Worm (Caenorhabditis elegans): Measurements from ENCODE around the gene F17E9.5.

DNA sequence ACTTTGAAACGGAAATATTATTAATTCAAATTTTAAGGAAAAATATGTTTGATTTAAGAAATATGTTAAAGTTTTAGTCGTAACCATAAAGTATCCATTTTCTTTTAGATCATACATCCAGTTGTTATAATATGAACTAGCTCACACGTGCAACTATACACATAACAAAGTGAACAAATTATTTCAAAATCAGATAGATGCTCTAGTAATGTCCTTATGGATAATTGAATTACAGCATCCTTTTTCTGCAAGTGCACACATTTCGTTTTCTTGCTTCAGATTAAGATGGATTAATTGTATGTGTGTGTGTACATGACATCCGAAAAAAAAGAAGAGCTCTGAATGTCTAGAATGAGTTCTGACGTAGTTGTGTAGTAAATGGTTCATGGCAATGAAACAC, 40.0 kb downstream of the F17E9.5 start:
- TF ChIP-seq T07F8.4 (tag; optimal IDR thresholded peaks at IDR 0.05) = no peak
- no peak for TF ChIP-seq sea-2 (GFP tag; IDR thresholded peaks at IDR 0.05)
- no peak for TF ChIP-seq efl-1 (GFP tag; optimal IDR thresholded peaks at IDR 0.05)
- TF ChIP-seq ceh-79 (tag; optimal IDR thresholded peaks at IDR 0.05) = no peak
- TF ChIP-seq akir-1 (GFP tag; optimal IDR thresholded peaks at IDR 0.05) = no peak
- no peak for TF ChIP-seq tbx-9 (tag; optimal IDR thresholded peaks at IDR 0.05; ENCODE audit: borderline replicate concordance)
